Worm (Caenorhabditis elegans) whole organism, young adult: ENCODE results near the gene D1005.4.

ENCODE experiments used
- B0035.1 ChIP-seq: sonication (generic microtip); optimal IDR thresholded peaks from 2 replicates; lab custom pipeline; 2016; ENCODE audit warnings: missing genetic modification characterization, mild to moderate bottlenecking, missing compliant biosample characterization, missing genotype, missing genetic modification reagents
- B0336.3 ChIP-seq: fragments of 200-800 bp; sonication (Bioruptor generic); IDR thresholded peaks from 2 replicates; pipeline ENCODE4 v1.3.6; 2022; ENCODE audit warnings: missing genetic modification characterization, missing compliant biosample characterization
- C06A6.2 ChIP-seq: fragments of 200-800 bp; sonication (Bioruptor generic); conservative IDR thresholded peaks from 2 replicates; pipeline ENCODE4 v1.3.6; 2022; ENCODE audit warnings: missing genetic modification characterization, missing compliant biosample characterization
- F39B2.1 ChIP-seq: fragments of 200-800 bp; sonication (Bioruptor generic); IDR thresholded peaks from 2 replicates; pipeline ENCODE4 v1.3.6; 2022; ENCODE audit warnings: missing genetic modification reagents, missing genetic modification characterization, missing compliant biosample characterization
- F52B5.7 ChIP-seq: sonication (generic microtip); optimal IDR thresholded peaks from 2 replicates; lab custom pipeline; 2016; ENCODE audit warnings: mild to moderate bottlenecking, missing genetic modification characterization, missing compliant biosample characterization
- F55B11.4 ChIP-seq: sonication (generic microtip); optimal IDR thresholded peaks from 2 replicates; lab custom pipeline; 2016; ENCODE audit warnings: missing compliant biosample characterization, missing genetic modification characterization, borderline replicate concordance; ENCODE audit not compliant: insufficient read depth
- F57A8.1 ChIP-seq: fragments of 200-800 bp; sonication (Bioruptor generic); optimal IDR thresholded peaks from 2 replicates; lab custom pipeline; 2018; ENCODE audit warnings: mild to moderate bottlenecking, missing genetic modification characterization, moderate library complexity, missing compliant biosample characterization
- K12H6.12 ChIP-seq: fragments of 200-800 bp; sonication (Bioruptor generic); optimal IDR thresholded peaks from 2 replicates; lab custom pipeline; 2018; ENCODE audit warnings: mild to moderate bottlenecking, missing genetic modification characterization, missing compliant biosample characterization
- T26A5.8 ChIP-seq: sonication (generic microtip); optimal IDR thresholded peaks from 2 replicates; lab custom pipeline; 2016; ENCODE audit warnings: missing genetic modification characterization, missing compliant biosample characterization
- Y95B8A.8 ChIP-seq: fragments of 200-800 bp; sonication (Bioruptor generic); IDR thresholded peaks from 2 replicates; pipeline ENCODE4 v1.3.6; 2022; ENCODE audit warnings: missing genetic modification reagents, missing genetic modification characterization, missing compliant biosample characterization
- ZK185.1 ChIP-seq: sonication (generic microtip); optimal IDR thresholded peaks from 2 replicates; lab custom pipeline; 2016; ENCODE audit warnings: mild to moderate bottlenecking, missing genetic modification characterization, missing compliant biosample characterization; ENCODE audit not compliant: poor library complexity, severe bottlenecking
- aptf-2 ChIP-seq: fragments of 200-800 bp; sonication (Bioruptor generic); conservative IDR thresholded peaks from 2 replicates; pipeline ENCODE4 v1.3.6; 2022; ENCODE audit warnings: missing genetic modification reagents, missing genetic modification characterization, missing compliant biosample characterization
- aptf-3 ChIP-seq: fragments of 200-800 bp; sonication (Bioruptor generic); IDR thresholded peaks from 2 replicates; pipeline ENCODE4 v1.3.6; 2022; ENCODE audit warnings: missing genetic modification characterization, missing compliant biosample characterization
- atf-7 ChIP-seq: sonication (generic microtip); optimal IDR thresholded peaks from 2 replicates; lab custom pipeline; 2017; ENCODE audit warnings: mild to moderate bottlenecking, missing genetic modification characterization, missing compliant biosample characterization
- athp-1 ChIP-seq: sonication (generic microtip); optimal IDR thresholded peaks from 2 replicates; lab custom pipeline; 2017; ENCODE audit warnings: mild to moderate bottlenecking, missing genetic modification characterization, missing compliant biosample characterization
- attf-5 ChIP-seq: fragments of 200-800 bp; sonication (Bioruptor generic); optimal IDR thresholded peaks from 2 replicates; lab custom pipeline; 2018; ENCODE audit warnings: mild to moderate bottlenecking, missing genetic modification characterization, missing compliant biosample characterization
- ceh-79 ChIP-seq: sonication (generic microtip); optimal IDR thresholded peaks from 2 replicates; lab custom pipeline; 2017; ENCODE audit warnings: mild to moderate bottlenecking, missing genetic modification characterization, missing compliant biosample characterization
- egl-18 ChIP-seq: fragments of 200-800 bp; sonication (Bioruptor generic); IDR thresholded peaks from 2 replicates; pipeline ENCODE4 v1.3.6; 2022; ENCODE audit warnings: missing genetic modification reagents, missing genetic modification characterization, missing compliant biosample characterization
- egrh-3 ChIP-seq: fragments of 200-800 bp; sonication (Bioruptor generic); IDR thresholded peaks from 2 replicates; pipeline ENCODE4 v1.3.6; 2022; ENCODE audit warnings: missing genetic modification reagents, missing genetic modification characterization, missing compliant biosample characterization
- ekl-4 ChIP-seq: fragments of 200-800 bp; sonication (Bioruptor generic); IDR thresholded peaks from 2 replicates; pipeline ENCODE4 v1.3.6; 2022; ENCODE audit warnings: missing genetic modification reagents, missing genetic modification characterization, missing compliant biosample characterization
- ets-4 ChIP-seq: fragments of 200-800 bp; sonication (Bioruptor generic); optimal IDR thresholded peaks from 2 replicates; lab custom pipeline; 2018; ENCODE audit warnings: mild to moderate bottlenecking, missing genetic modification characterization, missing compliant biosample characterization
- gei-17 ChIP-seq: fragments of 200-800 bp; sonication (Bioruptor generic); optimal IDR thresholded peaks from 2 replicates; lab custom pipeline; 2018; ENCODE audit warnings: mild to moderate bottlenecking, missing genetic modification characterization, missing compliant biosample characterization
- hlh-26 ChIP-seq: fragments of 200-800 bp; sonication (Bioruptor generic); conservative IDR thresholded peaks from 2 replicates; pipeline ENCODE4 v1.3.6; 2022; ENCODE audit warnings: missing genetic modification reagents, missing genetic modification characterization, missing compliant biosample characterization
- hrde-1 ChIP-seq: sonication (generic microtip); optimal IDR thresholded peaks from 2 replicates; lab custom pipeline; 2016; ENCODE audit warnings: missing genetic modification characterization, mild to moderate bottlenecking, missing compliant biosample characterization, moderate library complexity, missing genotype, missing genetic modification reagents, borderline replicate concordance
- lin-35 ChIP-seq, 3 experiments: fragments of 150-350 bp in 2 of 3; sonication (generic microtip) in 1 of 3; optimal IDR thresholded peaks; 2 replicates each; lab custom pipeline; 2014 to 2018; ENCODE audit warnings: missing biosample characterization in 3 of 3, missing genetic modification characterization in 3 of 3, missing genetic modification reagents in 3 of 3
- lin-40 ChIP-seq: sonication (generic microtip); optimal IDR thresholded peaks from 2 replicates; lab custom pipeline; 2016; ENCODE audit warnings: missing genetic modification characterization, mild to moderate bottlenecking, missing compliant biosample characterization, missing genotype, missing genetic modification reagents
- lin-54 ChIP-seq: fragments of 200-800 bp; sonication (Bioruptor generic); optimal IDR thresholded peaks from 2 replicates; lab custom pipeline; 2018; ENCODE audit warnings: mild to moderate bottlenecking, missing genetic modification characterization, missing compliant biosample characterization
- lir-1 ChIP-seq: fragments of 200-800 bp; sonication (Bioruptor generic); conservative IDR thresholded peaks from 2 replicates; pipeline ENCODE4 v1.3.6; 2022; ENCODE audit warnings: missing genetic modification reagents, missing genetic modification characterization, missing compliant biosample characterization
- madf-10 ChIP-seq: sonication (generic microtip); optimal IDR thresholded peaks from 2 replicates; lab custom pipeline; 2016; ENCODE audit warnings: mild to moderate bottlenecking, missing genetic modification characterization, missing compliant biosample characterization
- mcd-1 ChIP-seq: fragments of 200-800 bp; sonication (Bioruptor generic); IDR thresholded peaks from 2 replicates; pipeline ENCODE4 v1.3.6; 2022; ENCODE audit warnings: missing genetic modification reagents, missing genetic modification characterization, missing compliant biosample characterization
- mes-4 ChIP-seq: sonication (generic microtip); optimal IDR thresholded peaks from 2 replicates; lab custom pipeline; 2016; ENCODE audit warnings: missing genotype, missing genetic modification characterization, missing compliant biosample characterization
- mxl-1 ChIP-seq: sonication (generic microtip); optimal IDR thresholded peaks from 2 replicates; lab custom pipeline; 2016; ENCODE audit warnings: missing genetic modification characterization, missing compliant biosample characterization
- nhr-120 ChIP-seq: fragments of 200-800 bp; sonication (Bioruptor generic); IDR thresholded peaks from 2 replicates; pipeline ENCODE4 v1.3.6; 2022; ENCODE audit warnings: missing genetic modification characterization, missing compliant biosample characterization
- nhr-179 ChIP-seq: sonication (generic microtip); optimal IDR thresholded peaks from 2 replicates; lab custom pipeline; 2016; ENCODE audit warnings: mild to moderate bottlenecking, missing genetic modification characterization, missing compliant biosample characterization
- nhr-27 ChIP-seq: fragments of 200-800 bp; sonication (Bioruptor generic); optimal IDR thresholded peaks from 2 replicates; lab custom pipeline; 2018; ENCODE audit warnings: mild to moderate bottlenecking, missing genetic modification characterization, moderate library complexity, missing compliant biosample characterization
- nhr-90 ChIP-seq: sonication (generic microtip); optimal IDR thresholded peaks from 2 replicates; lab custom pipeline; 2016; ENCODE audit warnings: missing genotype, mild to moderate bottlenecking, missing genetic modification characterization, missing compliant biosample characterization
- pbrm-1 ChIP-seq: fragments of 200-800 bp; sonication (Bioruptor generic); IDR thresholded peaks from 2 replicates; pipeline ENCODE4 v1.3.6; 2022; ENCODE audit warnings: missing genetic modification reagents, missing genetic modification characterization, missing compliant biosample characterization
- rcor-1 ChIP-seq: fragments of 200-800 bp; sonication (Bioruptor generic); IDR thresholded peaks from 2 replicates; pipeline ENCODE4 v1.3.6; 2022; ENCODE audit warnings: missing genetic modification reagents, missing genetic modification characterization, missing compliant biosample characterization
- sdz-38 ChIP-seq: sonication (generic microtip); optimal IDR thresholded peaks from 2 replicates; lab custom pipeline; 2016; ENCODE audit warnings: missing genotype, missing genetic modification characterization, missing compliant biosample characterization
- sea-2 ChIP-seq: fragments of 200-800 bp; sonication (Bioruptor generic); IDR thresholded peaks from 2 replicates; pipeline ENCODE4 v1.3.6; 2022; ENCODE audit warnings: missing genetic modification characterization, missing compliant biosample characterization
- snpc-1.3 ChIP-seq: sonication (generic microtip); optimal IDR thresholded peaks from 2 replicates; lab custom pipeline; 2017; ENCODE audit warnings: missing genetic modification characterization, mild to moderate bottlenecking, missing compliant biosample characterization, antibody characterized with exemption, moderate library complexity, missing genotype, missing genetic modification reagents; ENCODE audit not compliant: insufficient read depth
- snpc-4 ChIP-seq, 5 experiments: fragments of 150-350 bp in 1 of 5; sonication (generic microtip) in 4 of 5; optimal IDR thresholded peaks; 2 replicates each; lab custom pipeline; 2014 to 2018; ENCODE audit warnings: missing genetic modification characterization in 5 of 5, missing biosample characterization in 3 of 5, antibody characterized with exemption in 2 of 5, mild to moderate bottlenecking in 2 of 5, missing compliant biosample characterization in 2 of 5, missing genotype in 2 of 5, moderate library complexity in 2 of 5, missing genetic modification reagents in 1 of 5
- sptf-2 ChIP-seq: fragments of 200-800 bp; sonication (Bioruptor generic); optimal IDR thresholded peaks from 2 replicates; lab custom pipeline; 2018; ENCODE audit warnings: mild to moderate bottlenecking, missing genetic modification characterization, missing compliant biosample characterization
- tbx-9 ChIP-seq: sonication (generic microtip); optimal IDR thresholded peaks from 2 replicates; lab custom pipeline; 2016; ENCODE audit warnings: borderline replicate concordance, missing genetic modification characterization, inconsistent platforms, missing compliant biosample characterization
- xnd-1 ChIP-seq: sonication (generic microtip); optimal IDR thresholded peaks from 2 replicates; lab custom pipeline; 2016; ENCODE audit warnings: missing genotype, missing genetic modification reagents, missing genetic modification characterization, missing compliant biosample characterization
- ztf-26 ChIP-seq: sonication (generic microtip); optimal IDR thresholded peaks from 2 replicates; lab custom pipeline; 2017; ENCODE audit warnings: missing genetic modification characterization, missing compliant biosample characterization
- ztf-6 ChIP-seq: fragments of 200-800 bp; sonication (Bioruptor generic); IDR thresholded peaks from 2 replicates; pipeline ENCODE4 v1.3.6; 2022; ENCODE audit warnings: missing genetic modification reagents, missing genetic modification characterization, missing compliant biosample characterization

D1005.4 gene

ce11 chrX:1494256-1494655, 8.6 kb upstream of the D1005.4 start, which contains the start of gene F09E10.5:
Gene F09E10.5, minus strand, starts transcription at chrX:1494356.
- no peak for TF ChIP-seq tbx-9 (tag; lab: Kevin White, UChicago)
- TF ChIP-seq B0336.3 (GFP tag; lab: Robert Waterston, UW), result no peak
- TF ChIP-seq aptf-3 (GFP tag; lab: Robert Waterston, UW), result no peak
- no peak for TF ChIP-seq F55B11.4 (tag; lab: Kevin White, UChicago)
- no peak for TF ChIP-seq nhr-120 (GFP tag; lab: Robert Waterston, UW)
- no peak for TF ChIP-seq snpc-1.3 (tag; lab: Kevin White, UChicago)
- TF ChIP-seq atf-7, result no peak
- TF ChIP-seq madf-10 (tag; lab: Kevin White, UChicago), result no peak
- TF ChIP-seq mes-4, result no peak
- TF ChIP-seq pbrm-1 (GFP tag; lab: Robert Waterston, UW), result no peak
- TF ChIP-seq rcor-1 (GFP tag; lab: Robert Waterston, UW), result no peak
- no peak for TF ChIP-seq snpc-4 (GFP tag; optimal IDR thresholded peaks at IDR 0.05; lab: Kevin White, UChicago)
- TF ChIP-seq snpc-4 (tag; optimal IDR thresholded peaks at IDR 0.05; lab: Kevin White, UChicago), result no peak
- TF ChIP-seq F57A8.1 (GFP tag; lab: Kevin White, UChicago), result no peak
- no peak for TF ChIP-seq F52B5.7
- no peak for TF ChIP-seq sea-2 (GFP tag; lab: Robert Waterston, UW)
- TF ChIP-seq B0035.1 (tag; lab: Kevin White, UChicago), result no peak
- no peak for TF ChIP-seq gei-17
- TF ChIP-seq ekl-4, result no peak

DNA sequence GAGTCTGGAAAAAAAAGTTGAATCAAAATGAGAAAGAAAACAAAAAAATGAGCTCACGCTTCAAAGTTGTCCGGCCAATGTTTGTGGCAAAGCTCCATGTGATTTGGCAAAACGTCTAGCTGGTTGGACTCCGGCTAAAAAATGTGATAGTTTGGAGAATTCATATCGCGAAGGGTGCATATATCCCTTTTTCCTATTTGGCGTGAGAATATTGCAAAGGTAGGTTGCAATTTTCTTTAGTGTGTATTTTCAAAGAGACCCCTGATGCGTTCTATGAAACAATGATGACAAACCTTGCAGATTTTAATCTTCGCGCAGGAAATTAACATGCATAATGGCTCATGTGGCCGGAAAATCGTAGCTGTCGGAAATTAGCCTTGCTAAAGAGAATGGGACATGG, 6.6 kb upstream of the D1005.4 start:
- TF ChIP-seq lin-54 (no peak), ZK185.1 (no peak), athp-1 (tag; lab: Kevin White, UChicago) (no peak), lin-35 (GFP tag; optimal IDR thresholded peaks at IDR 0.05; lab: Kevin White, UChicago) (peak in 1 of 3 experiments; percentile 21), mes-4 (no peak), C06A6.2 (GFP tag; lab: Robert Waterston, UW) (no peak), hrde-1 (tag; lab: Kevin White, UChicago) (no peak), attf-5 (GFP tag; lab: Kevin White, UChicago) (no peak), aptf-2 (GFP tag; lab: Robert Waterston, UW) (no peak), ztf-6 (GFP tag; lab: Robert Waterston, UW) (no peak), egl-18 (GFP tag; lab: Robert Waterston, UW) (no peak), mxl-1 (tag; lab: Kevin White, UChicago) (no peak), F52B5.7 (no peak), sdz-38 (tag; lab: Kevin White, UChicago) (no peak), hlh-26 (GFP tag; lab: Robert Waterston, UW) (no peak), lir-1 (GFP tag; lab: Robert Waterston, UW) (no peak), Y95B8A.8 (GFP tag; lab: Robert Waterston, UW) (no peak), nhr-90 (no peak), ztf-26 (peak; percentile 48), nhr-179 (tag; lab: Kevin White, UChicago) (no peak), K12H6.12 (tag; lab: Kevin White, UChicago) (no peak), rcor-1 (GFP tag; lab: Robert Waterston, UW) (no peak), ets-4 (GFP tag; lab: Kevin White, UChicago) (no peak), sptf-2 (GFP tag; lab: Kevin White, UChicago) (no peak), T26A5.8 (tag; lab: Kevin White, UChicago) (no peak), nhr-27 (tag; lab: Kevin White, UChicago) (no peak), egrh-3 (GFP tag; lab: Robert Waterston, UW) (no peak), xnd-1 (tag; lab: Kevin White, UChicago) (no peak), ceh-79 (tag; lab: Kevin White, UChicago) (no peak), F39B2.1 (GFP tag; lab: Robert Waterston, UW) (no peak), sea-2 (GFP tag; lab: Robert Waterston, UW) (no peak), lin-40 (tag; lab: Kevin White, UChicago) (peak; percentile 56), mcd-1 (GFP tag; lab: Robert Waterston, UW) (no peak), gei-17 (peak; percentile 86)
